Fruit fly (Drosophila melanogaster) S2 (cell line): ENCODE results near the gene ex.

ENCODE experiments used
- CG8478 ChIP-seq: fragments of >200 bp; optimal IDR thresholded peaks from 2 replicates; lab custom pipeline; 2018
- CTCF ChIP-seq, 2 experiments: fragments of >200 bp; optimal IDR thresholded peaks; 2 replicates each; lab custom pipeline; 2018

- TF ChIP-seq CG8478 (lab: Kevin White, UChicago) (no peak), CTCF (optimal IDR thresholded peaks at IDR 0.05; lab: Kevin White, UChicago) (no peak)
Observed at dm6 chr2L:413894-414293, 17.1 kb upstream of the ex start.
